Worm (Caenorhabditis elegans) whole organism, L4/young adult: ENCODE results near the gene C25G4.7.
"Not testable (repeated sequence)": the region's sequence is repeated elsewhere in the genome, so short reads cannot be mapped to it uniquely, and the experiment has no call there.

Experiments
- W03F9.2 ChIP-seq: fragments of 150-350 bp; optimal IDR thresholded peaks from 2 replicates; lab custom pipeline; 2014; ENCODE audit warnings: missing biosample characterization, missing genetic modification characterization
- dao-5 ChIP-seq: sonication (generic microtip); optimal IDR thresholded peaks from 2 replicates; lab custom pipeline; 2016; ENCODE audit warnings: missing genotype, missing genetic modification characterization, moderate library complexity, missing compliant biosample characterization
- him-1 ChIP-seq: sonication (generic microtip); optimal IDR thresholded peaks from 2 replicates; lab custom pipeline; 2016; ENCODE audit warnings: missing genotype, missing genetic modification reagents, missing genetic modification characterization, missing compliant biosample characterization

C25G4.7 gene

ce11 chrIV:12435442-12435841, 21.3 kb upstream of the C25G4.7 start, which contains the start of gene irg-4:
TSS of gene irg-4 (plus strand) at chrIV:12435833.
- TF ChIP-seq him-1 (tag; lab: Kevin White, UChicago) (no peak), W03F9.2 (no peak), dao-5 (tag; lab: Kevin White, UChicago) (no peak)

ce11 chrIV:12438359-12438758, 18.4 kb upstream of the C25G4.7 start, which contains the start of gene clec-185:
TSS of gene clec-185 (plus strand) at chrIV:12438659.
- TF ChIP-seq dao-5 (tag; lab: Kevin White, UChicago), result no peak
- no peak for TF ChIP-seq him-1 (tag; lab: Kevin White, UChicago)
- TF ChIP-seq W03F9.2, result no peak

DNA sequence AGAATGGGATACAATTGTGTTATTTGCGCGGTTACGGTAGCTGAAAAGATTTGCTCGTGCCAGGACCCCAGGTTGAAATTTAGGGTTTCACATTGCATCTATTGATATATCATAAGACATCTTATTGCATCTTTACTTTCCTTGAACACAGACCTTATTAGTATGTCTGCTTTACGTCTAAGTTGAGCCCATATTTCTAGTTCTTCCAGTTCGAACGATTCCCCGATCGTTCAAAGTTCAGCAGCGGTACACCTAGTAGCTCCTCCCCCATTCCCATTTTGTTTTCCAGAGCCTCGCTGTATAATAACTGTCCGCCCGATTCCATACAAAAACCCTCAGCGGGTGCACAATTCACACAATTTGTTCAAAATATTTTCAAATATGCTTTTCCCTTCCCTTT, 15.0 kb upstream of the C25G4.7 start, which contains the start of gene C25G4.17:
C25G4.17 (plus strand) TSS at position 301 of the 400 bp plus-strand sequence.
- no peak for TF ChIP-seq dao-5 (tag; lab: Kevin White, UChicago)
- TF ChIP-seq him-1 (tag; lab: Kevin White, UChicago), result no peak
- no peak for TF ChIP-seq W03F9.2

DNA sequence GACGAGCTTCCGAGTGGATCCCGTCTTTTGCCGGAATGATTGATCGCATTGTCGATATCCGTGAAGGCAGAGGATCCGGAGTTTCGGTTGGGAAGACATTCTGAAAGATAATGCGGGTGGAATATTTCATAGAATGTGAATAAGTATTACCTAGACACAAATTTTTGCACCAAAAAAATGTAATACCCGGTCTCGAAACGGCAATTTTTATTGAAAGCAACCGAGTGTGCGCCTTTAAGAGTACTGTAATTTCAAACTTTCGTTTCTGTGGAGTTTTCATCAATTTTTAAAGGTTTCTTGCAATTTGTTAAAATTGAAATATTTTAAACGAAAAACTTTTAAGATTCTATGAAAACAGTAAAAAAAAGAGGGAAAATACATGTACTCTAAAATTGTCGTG, 12.8 kb upstream of the C25G4.7 start, which contains the start of gene C25G4.2:
C25G4.2 (minus strand) TSS at position 100 of the 400 bp plus-strand sequence.
- TF ChIP-seq him-1 (tag; lab: Kevin White, UChicago) (no peak), W03F9.2 (no peak), dao-5 (tag; lab: Kevin White, UChicago) (no peak)

DNA sequence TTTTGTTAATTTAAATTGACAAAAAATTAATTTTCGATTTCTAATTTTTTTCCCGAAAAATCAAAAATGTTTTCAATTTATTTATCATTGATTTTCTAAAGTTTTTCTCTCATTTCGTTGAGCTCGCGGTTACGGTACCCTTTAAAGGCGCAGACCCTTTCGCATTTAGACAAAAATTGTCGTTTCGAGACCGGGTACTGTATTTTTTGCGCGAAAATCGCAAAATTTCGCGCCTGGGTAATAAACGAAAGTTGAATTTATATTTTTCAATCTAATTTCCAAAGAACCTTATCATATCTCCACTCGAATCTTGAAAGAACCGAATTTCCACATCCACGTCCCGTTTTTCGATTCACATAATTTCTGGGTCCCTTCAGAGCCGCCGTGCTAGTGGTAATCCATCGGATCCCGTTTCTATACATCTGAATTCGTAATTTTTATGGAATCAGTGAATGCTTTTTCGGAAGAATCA, 11.2 kb upstream of the C25G4.7 start, which contains the start of gene C25G4.3:
C25G4.3 (minus strand) TSS at position 422 of the 472 bp plus-strand sequence.
- no peak for TF ChIP-seq W03F9.2
- no peak for TF ChIP-seq dao-5 (tag; lab: Kevin White, UChicago)
- TF ChIP-seq him-1 (tag; lab: Kevin White, UChicago), result no peak

- no peak for TF ChIP-seq him-1 (tag; lab: Kevin White, UChicago)
- TF ChIP-seq W03F9.2, result peak; percentile 7
These were observed 5.4 kb upstream of the C25G4.7 start, which contains the start of gene dpy-26 for ce11 chrIV:12451225-12451831. TSS of gene dpy-26 (minus strand) at chrIV:12451335.

- TF ChIP-seq W03F9.2, result no peak
- no peak for TF ChIP-seq him-1 (tag; lab: Kevin White, UChicago)
- TF ChIP-seq dao-5 (tag; lab: Kevin White, UChicago), result no peak
These were observed 2.6 kb upstream of the C25G4.7 start, which contains the start of gene spe-44 for ce11 chrIV:12454115-12454514. TSS of gene spe-44 (minus strand) at chrIV:12454215.

DNA sequence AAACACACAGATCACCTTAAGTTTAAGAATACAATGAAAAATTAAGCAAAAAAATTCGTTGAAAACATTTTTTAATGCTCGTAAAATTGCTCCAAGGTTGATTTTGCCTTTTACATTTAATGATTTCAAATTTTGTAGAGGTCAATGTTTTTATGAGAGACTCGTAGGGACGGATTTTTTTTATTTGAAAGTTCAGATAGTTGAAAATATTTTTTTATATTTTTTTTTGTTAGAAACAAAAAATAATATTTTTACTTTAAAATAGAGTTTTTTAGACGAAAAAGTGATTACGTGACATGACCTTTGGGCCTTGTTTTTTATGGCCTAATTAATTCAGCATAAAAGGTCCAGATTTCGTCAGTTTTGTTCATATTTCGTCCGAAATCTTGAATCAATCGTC, 2.0 kb upstream of the C25G4.7 start, which contains the start of gene smz-1:
smz-1 (plus strand) TSS at position 301 of the 400 bp plus-strand sequence.
- TF ChIP-seq him-1 (tag; lab: Kevin White, UChicago) (no peak), W03F9.2 (no peak), dao-5 (tag; lab: Kevin White, UChicago) (no peak)

ce11 chrIV:12463370-12463769, 6.7 kb downstream of the C25G4.7 start, which contains the start of gene C25G4.8:
TSS of gene C25G4.8 (minus strand) at chrIV:12463470.
- no peak for TF ChIP-seq W03F9.2
- no peak for TF ChIP-seq him-1 (tag; lab: Kevin White, UChicago)
- no peak for TF ChIP-seq dao-5 (tag; lab: Kevin White, UChicago)

DNA sequence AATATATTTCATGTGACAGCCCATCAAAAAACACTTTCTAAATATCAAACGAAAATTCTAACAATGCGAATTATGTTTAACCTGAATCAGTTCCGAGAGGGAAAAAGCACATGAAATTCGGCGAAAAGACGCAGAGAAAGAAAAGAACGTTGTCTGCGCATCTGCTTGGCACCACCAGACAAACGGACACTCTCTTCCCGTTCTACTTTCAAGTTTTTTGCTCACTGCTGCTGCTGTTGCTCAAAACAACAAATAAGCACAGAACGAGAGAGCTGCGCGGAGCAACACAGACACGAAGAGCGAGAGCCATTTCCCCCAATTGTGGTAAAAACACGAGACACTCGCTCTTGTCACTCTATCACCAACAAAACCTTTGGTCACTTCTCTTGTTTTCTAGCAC, 8.1 kb downstream of the C25G4.7 start:
- TF ChIP-seq him-1 (tag; lab: Kevin White, UChicago) (no peak), dao-5 (tag; lab: Kevin White, UChicago) (no peak), W03F9.2 (no peak)

DNA sequence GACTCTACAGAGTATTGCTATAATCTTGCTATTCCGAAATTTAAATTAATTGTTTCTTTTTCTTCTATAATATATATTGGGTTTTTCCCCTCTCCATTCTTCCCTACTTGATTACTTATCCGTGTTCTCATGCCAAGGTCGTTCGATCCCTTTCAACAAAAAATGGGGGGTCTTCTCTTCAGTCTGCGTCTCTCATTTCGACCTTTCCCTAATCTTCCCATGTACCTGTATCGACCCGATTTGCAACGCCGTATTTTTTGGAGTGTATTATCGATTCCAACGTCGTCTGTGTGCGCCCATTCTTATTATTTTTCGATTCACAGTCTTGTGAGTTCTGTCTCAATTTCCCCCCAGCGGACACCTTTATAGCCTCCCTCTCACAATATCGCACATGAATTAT, 11.0 kb downstream of the C25G4.7 start:
- TF ChIP-seq W03F9.2 (no peak), him-1 (tag; lab: Kevin White, UChicago) (no peak), dao-5 (tag; lab: Kevin White, UChicago) (no peak)

DNA sequence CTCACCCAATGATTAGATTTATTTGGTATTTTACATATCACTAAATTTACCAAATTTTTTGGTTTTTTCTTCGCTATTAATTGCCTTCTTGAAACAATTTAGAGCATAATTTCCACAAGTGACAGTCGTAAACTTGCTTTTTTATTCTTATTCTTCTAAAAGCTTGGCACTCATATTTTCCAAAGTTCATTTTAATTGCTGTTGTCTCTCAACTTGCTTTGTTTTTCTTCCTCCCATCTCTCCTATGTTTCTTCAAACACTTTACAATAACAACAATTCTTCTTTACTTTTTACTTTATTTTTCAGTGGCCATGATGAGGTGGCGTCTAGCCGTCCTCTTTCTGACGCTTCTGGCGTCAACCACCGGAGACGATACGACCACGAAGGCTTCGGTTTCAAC, 11.6 kb downstream of the C25G4.7 start, which contains the start of gene igdb-2:
igdb-2 (plus strand) TSS at position 301 of the 400 bp plus-strand sequence.
- TF ChIP-seq W03F9.2 (no peak), dao-5 (tag; lab: Kevin White, UChicago) (no peak), him-1 (tag; lab: Kevin White, UChicago) (no peak)

ce11 chrIV:12476942-12477341, 20.2 kb downstream of the C25G4.7 start, which contains the start of gene T04A11.1:
TSS of gene T04A11.1 (minus strand) at chrIV:12477042.
- TF ChIP-seq W03F9.2; dao-5 (tag; lab: Kevin White, UChicago); him-1 (tag; lab: Kevin White, UChicago): not testable (repeated sequence)

DNA sequence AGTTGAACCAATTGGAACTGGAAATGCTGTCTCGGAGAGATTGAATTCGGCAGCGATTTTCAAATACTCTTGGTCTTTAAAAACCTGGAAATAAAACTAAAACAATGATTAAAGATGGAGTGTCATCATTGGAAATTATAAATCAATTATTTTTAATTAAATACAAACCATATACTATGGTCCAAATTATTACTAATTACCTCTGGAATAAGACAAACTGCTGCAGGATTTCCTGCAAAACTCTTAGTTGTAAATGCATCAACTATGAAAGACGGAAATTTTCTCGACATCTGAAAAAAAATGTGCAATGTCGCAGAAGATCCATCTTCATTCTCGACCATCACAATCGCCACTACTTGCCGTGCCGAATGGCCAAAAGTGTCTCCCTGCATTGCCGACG, 22.0 kb downstream of the C25G4.7 start, which contains the start of gene igdb-1:
igdb-1 (plus strand) TSS at position 301 of the 400 bp plus-strand sequence.
- not testable (repeated sequence) for TF ChIP-seq dao-5 (tag; lab: Kevin White, UChicago); him-1 (tag; lab: Kevin White, UChicago); W03F9.2
